Fruit fly (Drosophila melanogaster): ENCODE measurements around the gene CG9147.

The CG9147 gene

DNA sequence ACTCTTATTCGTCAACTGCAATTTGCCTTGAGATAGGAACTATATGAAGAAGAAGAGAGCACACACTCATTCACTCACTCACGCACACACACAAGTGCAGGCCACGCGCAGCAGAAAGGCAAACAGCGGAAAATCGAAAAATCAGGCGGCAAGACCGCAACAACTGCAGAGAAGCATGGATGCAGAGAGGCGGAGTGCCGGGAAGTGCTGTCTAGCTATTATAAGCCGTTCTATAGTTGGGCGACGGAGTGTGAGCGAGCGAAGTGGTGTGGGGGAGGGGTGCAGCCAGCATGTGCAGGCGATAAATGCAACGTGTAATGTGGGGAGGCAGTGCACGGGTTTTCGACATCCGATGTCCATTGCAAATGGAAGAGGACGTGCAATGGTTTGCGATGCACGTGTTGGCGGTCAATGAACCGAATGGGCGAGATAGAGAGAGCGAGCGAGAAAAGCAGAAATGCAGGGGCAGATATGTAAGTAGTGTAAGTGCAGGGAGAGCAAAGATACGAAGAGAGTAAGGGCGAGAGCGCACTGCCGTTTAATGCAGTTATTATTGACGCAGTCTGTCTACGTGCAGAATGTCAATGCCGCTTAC lies 13.1 kb downstream of the CG9147 start (continued):
- TF ChIP-seq CG17385 (GFP tag; optimal IDR thresholded peaks at IDR 0.05), result peak; percentile 79
- peak; percentile 34 for TF ChIP-seq usp (GFP tag; optimal IDR thresholded peaks at IDR 0.05)
- TF ChIP-seq CG5180 (GFP tag; optimal IDR thresholded peaks at IDR 0.05), result peak; percentile 2
- no peak for TF ChIP-seq CG31224 (GFP tag; IDR thresholded peaks at IDR 0.05)
- peak; percentile 12 for TF ChIP-seq yki (optimal IDR thresholded peaks at IDR 0.05)
- peak; percentile 27 for TF ChIP-seq CG14710 (tag; optimal IDR thresholded peaks at IDR 0.05)
- TF ChIP-seq Hmr (GFP tag; optimal IDR thresholded peaks at IDR 0.05), result no peak
- TF ChIP-seq Deaf1 (tag; optimal IDR thresholded peaks at IDR 0.05), result peak; percentile 53
- peak; percentile 99 for TF ChIP-seq dm (GFP tag; optimal IDR thresholded peaks at IDR 0.05)
- TF ChIP-seq CG13123 (GFP tag; optimal IDR thresholded peaks at IDR 0.05), result no peak
- TF ChIP-seq nmo (GFP tag; optimal IDR thresholded peaks at IDR 0.05), result peak; percentile 51
- peak; percentile 18; the same call in 1 of the 2 replicates for TF ChIP-seq Bgb (GFP tag; IDR thresholded peaks at IDR 0.05; ENCODE audit: partially characterized antibody)
- peak; percentile 25 for TF ChIP-seq gcm2 (GFP tag; optimal IDR thresholded peaks at IDR 0.05)
- peak; percentile 14 for TF ChIP-seq Xbp1 (GFP tag; optimal IDR thresholded peaks at IDR 0.05)
- TF ChIP-seq CG10321 (GFP tag; IDR thresholded peaks at IDR 0.05), result no peak
- TF ChIP-seq crol (GFP tag; IDR thresholded peaks at IDR 0.05), result peak; percentile 98
- 0 out of 3 replicates have a peak, but pooled peaks have one; percentile 28 for TF ChIP-seq CG16813 (GFP tag; IDR thresholded peaks at IDR 0.05; ENCODE audit: partially characterized antibody)
- TF ChIP-seq Awh (GFP tag; IDR thresholded peaks at IDR 0.05), result 0 out of 2 replicates have a peak, but pooled peaks have one; percentile 14
- TF ChIP-seq lab (GFP tag; optimal IDR thresholded peaks at IDR 0.05), result no peak
- TF ChIP-seq oc (tag; optimal IDR thresholded peaks at IDR 0.05), result peak; percentile 70
- no peak for TF ChIP-seq CG30431 (GFP tag; optimal IDR thresholded peaks at IDR 0.05)
- peak; percentile 96 for TF ChIP-seq CG12155 (GFP tag; optimal IDR thresholded peaks at IDR 0.05)
- TF ChIP-seq CG8924 (tag; optimal IDR thresholded peaks at IDR 0.05), result peak; percentile 32
- TF ChIP-seq ac (GFP tag; optimal IDR thresholded peaks at IDR 0.05), result peak; percentile 34
- peak in 1 of 2 experiments; percentile 47 for TF ChIP-seq Pdp1 (GFP tag; optimal IDR thresholded peaks at IDR 0.05)
- TF ChIP-seq Elba2 (GFP tag; optimal IDR thresholded peaks at IDR 0.05), result peak; percentile 73
- peak; percentile 92 for TF ChIP-seq da (GFP tag; optimal IDR thresholded peaks at IDR 0.05)
- TF ChIP-seq Doc2 (GFP tag; IDR thresholded peaks at IDR 0.05), result no peak
- TF ChIP-seq otp (GFP tag; IDR thresholded peaks at IDR 0.05), result 0 out of 3 replicates have a peak, but pooled peaks have one; percentile 36
- no peak for TF ChIP-seq Sry-β (GFP tag; optimal IDR thresholded peaks at IDR 0.05)
- TF ChIP-seq Lpt (GFP tag; optimal IDR thresholded peaks at IDR 0.05), result peak; percentile 92
- no peak for TF ChIP-seq CG17359 (tag; optimal IDR thresholded peaks at IDR 0.05)
- peak; percentile 64 for TF ChIP-seq stwl (tag; optimal IDR thresholded peaks at IDR 0.05)
- no peak for TF ChIP-seq jing (GFP tag; optimal IDR thresholded peaks at IDR 0.05)
- TF ChIP-seq Ets97D (GFP tag; optimal IDR thresholded peaks at IDR 0.05), result peak; percentile 6
- TF ChIP-seq Hey (tag; optimal IDR thresholded peaks at IDR 0.05), result peak; percentile 67
- TF ChIP-seq Scr (GFP tag; IDR thresholded peaks at IDR 0.05; ENCODE audit: partially characterized antibody), result 0 out of 2 replicates have a peak, but pooled peaks have one; percentile 27
- TF ChIP-seq chm (GFP tag; IDR thresholded peaks at IDR 0.05), result peak; percentile 41; the same call in 1 of the 2 replicates
- peak; percentile 13; the same call in 1 of the 2 replicates for TF ChIP-seq ara (GFP tag; IDR thresholded peaks at IDR 0.05)
- no peak for TF ChIP-seq grn (GFP tag; optimal IDR thresholded peaks at IDR 0.05)
- peak; percentile 31 for TF ChIP-seq Nf-YB (GFP tag; optimal IDR thresholded peaks at IDR 0.05)
- peak; percentile 39; the same call in 1 of the 2 replicates for TF ChIP-seq CG8765 (GFP tag; IDR thresholded peaks at IDR 0.05)
- no peak for TF ChIP-seq sim (GFP tag; IDR thresholded peaks at IDR 0.05)
- TF ChIP-seq Dref (GFP tag; IDR thresholded peaks at IDR 0.05), result no peak
- peak; percentile 69 for TF ChIP-seq CG7987 (GFP tag; optimal IDR thresholded peaks at IDR 0.05)
- TF ChIP-seq CG15011 (GFP tag; optimal IDR thresholded peaks at IDR 0.05), result no peak
- TF ChIP-seq mld (GFP tag; IDR thresholded peaks at IDR 0.05; ENCODE audit: partially characterized antibody), result 0 out of 3 replicates have a peak, but pooled peaks have one; percentile 37
- TF ChIP-seq tgo (GFP tag; IDR thresholded peaks at IDR 0.05), result no peak
- TF ChIP-seq twi (tag; optimal IDR thresholded peaks at IDR 0.05), result peak; percentile 100
- no peak for TF ChIP-seq maf-S (GFP tag; optimal IDR thresholded peaks at IDR 0.05)

All from whole organism, embryonic.